Worm (Caenorhabditis elegans): ENCODE data around the gene tomm-70.

tomm-70 gene

ce11 chrIII:8739126-8739525, 15.4 kb downstream of the tomm-70 start:
- TF ChIP-seq pes-1 (GFP tag; IDR thresholded peaks at IDR 0.05): no peak
- no peak for TF ChIP-seq scrt-1 (GFP tag; IDR thresholded peaks at IDR 0.05)
- no peak for TF ChIP-seq sea-1 (GFP tag; conservative IDR thresholded peaks at IDR 0.05)

ce11 chrIII:8738289-8738688, 16.3 kb downstream of the tomm-70 start:
- no peak for TF ChIP-seq ceh-13 (GFP tag; optimal IDR thresholded peaks at IDR 0.05)

ce11 chrIII:8737391-8737790, 17.2 kb downstream of the tomm-70 start:
- TF ChIP-seq hmg-4 (GFP tag; optimal IDR thresholded peaks at IDR 0.05) (no peak), hmbx-1 (tag; optimal IDR thresholded peaks at IDR 0.05) (no peak), ama-1 (optimal IDR thresholded peaks at IDR 0.05) (no peak), F13C5.2 (tag; optimal IDR thresholded peaks at IDR 0.05) (no peak), ceh-36 (tag; optimal IDR thresholded peaks at IDR 0.05) (no peak), flt-1 (GFP tag; IDR thresholded peaks at IDR 0.05) (no peak), ceh-13 (GFP tag; optimal IDR thresholded peaks at IDR 0.05) (no peak), B0310.2 (tag; optimal IDR thresholded peaks at IDR 0.05) (no peak), scrt-1 (GFP tag; IDR thresholded peaks at IDR 0.05) (no peak), tra-4 (tag; optimal IDR thresholded peaks at IDR 0.05) (no peak), aly-1 (tag; optimal IDR thresholded peaks at IDR 0.05) (no peak), tbx-37 (GFP tag; conservative IDR thresholded peaks at IDR 0.05) (no peak), ets-7 (tag; optimal IDR thresholded peaks at IDR 0.05) (no peak), pes-1 (GFP tag; IDR thresholded peaks at IDR 0.05) (no peak)

ce11 chrIII:8734327-8734885, 20.1 kb downstream of the tomm-70 start:
- TF ChIP-seq sea-1 (GFP tag; conservative IDR thresholded peaks at IDR 0.05): no peak
- TF ChIP-seq tbx-11 (GFP tag; IDR thresholded peaks at IDR 0.05): no peak
- no peak for TF ChIP-seq scrt-1 (GFP tag; IDR thresholded peaks at IDR 0.05)
- TF ChIP-seq F13C5.2 (tag; optimal IDR thresholded peaks at IDR 0.05): no peak
- no peak for TF ChIP-seq tbx-37 (GFP tag; conservative IDR thresholded peaks at IDR 0.05)
- TF ChIP-seq ama-1 (optimal IDR thresholded peaks at IDR 0.05): no peak
- no peak for TF ChIP-seq flt-1 (GFP tag; IDR thresholded peaks at IDR 0.05)
- TF ChIP-seq ceh-36 (tag; optimal IDR thresholded peaks at IDR 0.05): no peak
- no peak for TF ChIP-seq ets-7 (tag; optimal IDR thresholded peaks at IDR 0.05)
- no peak for TF ChIP-seq hmg-4 (GFP tag; optimal IDR thresholded peaks at IDR 0.05)
- TF ChIP-seq hmbx-1 (tag; optimal IDR thresholded peaks at IDR 0.05): no peak
- no peak for TF ChIP-seq ceh-13 (GFP tag; optimal IDR thresholded peaks at IDR 0.05)
- no peak for TF ChIP-seq B0310.2 (tag; optimal IDR thresholded peaks at IDR 0.05)
- no peak for TF ChIP-seq tra-4 (tag; optimal IDR thresholded peaks at IDR 0.05)
- no peak for TF ChIP-seq pes-1 (GFP tag; IDR thresholded peaks at IDR 0.05)
- TF ChIP-seq aly-1 (tag; optimal IDR thresholded peaks at IDR 0.05): no peak
- TF ChIP-seq hnd-1 (tag; optimal IDR thresholded peaks at IDR 0.05): no peak

- TF ChIP-seq tra-4 (tag; optimal IDR thresholded peaks at IDR 0.05) (no peak), ama-1 (optimal IDR thresholded peaks at IDR 0.05) (no peak)
These were observed 20.9 kb downstream of the tomm-70 start for ce11 chrIII:8733667-8734066.

- TF ChIP-seq tbx-11 (GFP tag; IDR thresholded peaks at IDR 0.05) (no peak), flt-1 (GFP tag; IDR thresholded peaks at IDR 0.05) (no peak), tra-4 (tag; optimal IDR thresholded peaks at IDR 0.05) (no peak), ets-7 (tag; optimal IDR thresholded peaks at IDR 0.05) (no peak), hmbx-1 (tag; optimal IDR thresholded peaks at IDR 0.05) (no peak), hmg-4 (GFP tag; optimal IDR thresholded peaks at IDR 0.05) (no peak)
These were observed 21.3 kb downstream of the tomm-70 start for ce11 chrIII:8733237-8733636.

- no peak for TF ChIP-seq sea-1 (GFP tag; conservative IDR thresholded peaks at IDR 0.05)
- TF ChIP-seq hnd-1 (tag; optimal IDR thresholded peaks at IDR 0.05): no peak
- no peak for TF ChIP-seq ceh-36 (tag; optimal IDR thresholded peaks at IDR 0.05)
- no peak for TF ChIP-seq aly-1 (tag; optimal IDR thresholded peaks at IDR 0.05)
- no peak for TF ChIP-seq flt-1 (GFP tag; IDR thresholded peaks at IDR 0.05)
- no peak for TF ChIP-seq hmbx-1 (tag; optimal IDR thresholded peaks at IDR 0.05)
- TF ChIP-seq ceh-13 (GFP tag; optimal IDR thresholded peaks at IDR 0.05): no peak
- no peak for TF ChIP-seq ama-1 (optimal IDR thresholded peaks at IDR 0.05)
- no peak for TF ChIP-seq ets-7 (tag; optimal IDR thresholded peaks at IDR 0.05)
- no peak for TF ChIP-seq scrt-1 (GFP tag; IDR thresholded peaks at IDR 0.05)
- TF ChIP-seq hmg-4 (GFP tag; optimal IDR thresholded peaks at IDR 0.05): no peak
- no peak for TF ChIP-seq tbx-11 (GFP tag; IDR thresholded peaks at IDR 0.05)
- TF ChIP-seq B0310.2 (tag; optimal IDR thresholded peaks at IDR 0.05): no peak
- no peak for TF ChIP-seq pes-1 (GFP tag; IDR thresholded peaks at IDR 0.05)
- TF ChIP-seq tra-4 (tag; optimal IDR thresholded peaks at IDR 0.05): no peak
- no peak for TF ChIP-seq F13C5.2 (tag; optimal IDR thresholded peaks at IDR 0.05)
- no peak for TF ChIP-seq tbx-37 (GFP tag; conservative IDR thresholded peaks at IDR 0.05)
These were observed 22.6 kb downstream of the tomm-70 start for ce11 chrIII:8731973-8732372.

- no peak for TF ChIP-seq aly-1 (tag; optimal IDR thresholded peaks at IDR 0.05)
These were observed 23.2 kb downstream of the tomm-70 start, which contains the start of gene ZK370.4 for ce11 chrIII:8731310-8731709. TSS of gene ZK370.4 (minus strand) at chrIII:8731410.
